Worm (Caenorhabditis elegans) whole organism, L1 larva: Measurements from ENCODE around the gene srx-137.

Experiments
- C04F5.9 ChIP-seq: sonication (generic microtip); optimal IDR thresholded peaks from 2 replicates; lab custom pipeline; 2016; ENCODE audit warnings: missing genetic modification characterization, missing compliant biosample characterization
- elt-3 ChIP-seq, 6 experiments: fragments of 150-350 bp in 1 of 6; sonication (generic microtip); optimal IDR thresholded peaks; 2 replicates each; lab custom pipeline; 2017 to 2018; ENCODE audit warnings: missing biosample characterization in 6 of 6, missing genetic modification characterization in 6 of 6, inconsistent platforms in 1 of 6
- unc-130 ChIP-seq: fragments of 150-350 bp; optimal IDR thresholded peaks from 2 replicates; lab custom pipeline; 2017; ENCODE audit warnings: missing biosample characterization, missing genetic modification characterization, inconsistent platforms

ce11 chrV:13827920-13828319, 34.7 kb upstream of the srx-137 start, which contains the start of gene nrf-5:
- TF ChIP-seq C04F5.9 (tag; lab: Kevin White, UChicago), result no peak
- no peak for TF ChIP-seq unc-130
- TF ChIP-seq elt-3 (tag; optimal IDR thresholded peaks at IDR 0.05; lab: Kevin White, UChicago), result no peak
